Worm (Caenorhabditis elegans): ENCODE measurements around the gene K02B2.6.

Gene K02B2.6

ce11 chrIV:5962219-5962945 lies at the start of gene K02B2.6:
Gene K02B2.6 (minus strand): TSS chrIV:5962269.
- TF ChIP-seq M03D4.4 (tag; optimal IDR thresholded peaks at IDR 0.05) (no peak), snpc-4 (tag; optimal IDR thresholded peaks at IDR 0.05) (no peak), ztf-11 (tag; optimal IDR thresholded peaks at IDR 0.05) (no peak), sptf-1 (tag; optimal IDR thresholded peaks at IDR 0.05) (no peak), ceh-83 (GFP tag; optimal IDR thresholded peaks at IDR 0.05) (no peak), ceh-43 (GFP tag; optimal IDR thresholded peaks at IDR 0.05) (no peak), nhr-12 (tag; optimal IDR thresholded peaks at IDR 0.05) (no peak), unc-39 (tag; optimal IDR thresholded peaks at IDR 0.05) (no peak), lin-32 (GFP tag; optimal IDR thresholded peaks at IDR 0.05) (no peak), elt-1 (tag; optimal IDR thresholded peaks at IDR 0.05; ENCODE audit: borderline replicate concordance, insufficient read depth) (no peak), hlh-1 (tag; optimal IDR thresholded peaks at IDR 0.05) (no peak), pha-4 (tag; optimal IDR thresholded peaks at IDR 0.05) (no peak), cnd-1 (tag; optimal IDR thresholded peaks at IDR 0.05) (no peak), unc-120 (tag; optimal IDR thresholded peaks at IDR 0.05; ENCODE audit: poor library complexity, severe bottlenecking) (no peak), nhr-237 (tag; optimal IDR thresholded peaks at IDR 0.05) (no peak), zip-8 (tag; optimal IDR thresholded peaks at IDR 0.05) (no peak), nhr-76 (tag; optimal IDR thresholded peaks at IDR 0.05) (no peak), lin-13 (tag; optimal IDR thresholded peaks at IDR 0.05) (no peak), bed-3 (GFP tag; optimal IDR thresholded peaks at IDR 0.05) (no peak)

DNA sequence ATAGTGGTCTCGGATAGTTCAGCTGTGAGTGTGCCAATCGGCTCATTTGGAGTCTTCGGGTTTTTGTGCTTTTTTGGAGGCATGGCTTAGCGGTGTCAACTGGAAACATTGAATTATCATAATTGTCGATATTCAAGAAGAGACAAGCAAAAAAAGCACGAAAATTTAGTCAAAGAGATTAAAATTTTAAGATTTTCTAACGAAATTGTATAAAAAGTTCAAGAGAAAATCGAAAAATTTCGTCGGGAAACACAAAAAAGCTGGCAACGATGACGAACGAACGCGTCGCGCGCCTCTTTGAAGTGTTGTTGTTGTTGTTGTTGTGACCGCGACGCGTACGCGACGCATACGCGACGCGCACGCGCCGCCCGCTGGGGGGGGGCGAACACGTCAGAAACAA lies 49.5 kb upstream of the K02B2.6 start, which contains the start of gene C46G7.5:
Gene C46G7.5 (minus strand): TSS at position 101 of the 400 bp plus-strand sequence.
- TF ChIP-seq mep-1 (tag; optimal IDR thresholded peaks at IDR 0.05) (no peak), elt-1 (tag; optimal IDR thresholded peaks at IDR 0.05; ENCODE audit: borderline replicate concordance, insufficient read depth) (no peak), sem-2 (GFP tag; optimal IDR thresholded peaks at IDR 0.05) (no peak), ceh-39 (tag; optimal IDR thresholded peaks at IDR 0.05) (no peak), drap-1 (GFP tag; optimal IDR thresholded peaks at IDR 0.05) (no peak)

DNA sequence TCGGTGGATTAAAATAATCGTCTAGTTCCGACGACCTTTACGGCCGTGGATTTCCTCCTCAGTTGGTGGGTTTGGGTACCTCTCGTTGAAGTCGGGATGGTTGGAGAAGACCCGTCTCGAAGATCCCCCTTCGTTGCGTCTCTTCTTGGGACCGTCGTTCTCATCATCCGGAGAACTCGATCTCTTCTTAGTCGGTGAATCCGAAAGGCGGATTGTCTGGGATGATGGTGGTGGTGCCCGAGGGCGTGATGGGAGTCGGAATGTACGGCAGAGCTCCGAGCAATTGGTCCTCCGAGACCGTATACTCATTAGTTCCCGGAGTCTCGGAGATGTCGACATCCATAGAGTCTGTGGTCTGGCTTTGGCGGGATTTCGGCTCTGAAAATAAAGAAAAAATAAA lies 48.2 kb upstream of the K02B2.6 start:
- TF ChIP-seq elt-3 (tag; optimal IDR thresholded peaks at IDR 0.05) (no peak), ceh-43 (GFP tag; optimal IDR thresholded peaks at IDR 0.05) (no peak), mab-5 (tag; optimal IDR thresholded peaks at IDR 0.05) (no peak), unc-120 (tag; optimal IDR thresholded peaks at IDR 0.05; ENCODE audit: poor library complexity, severe bottlenecking) (no peak), ces-1 (GFP tag; optimal IDR thresholded peaks at IDR 0.05) (no peak), nhr-12 (tag; optimal IDR thresholded peaks at IDR 0.05) (no peak), nhr-28 (tag; optimal IDR thresholded peaks at IDR 0.05) (no peak)

DNA sequence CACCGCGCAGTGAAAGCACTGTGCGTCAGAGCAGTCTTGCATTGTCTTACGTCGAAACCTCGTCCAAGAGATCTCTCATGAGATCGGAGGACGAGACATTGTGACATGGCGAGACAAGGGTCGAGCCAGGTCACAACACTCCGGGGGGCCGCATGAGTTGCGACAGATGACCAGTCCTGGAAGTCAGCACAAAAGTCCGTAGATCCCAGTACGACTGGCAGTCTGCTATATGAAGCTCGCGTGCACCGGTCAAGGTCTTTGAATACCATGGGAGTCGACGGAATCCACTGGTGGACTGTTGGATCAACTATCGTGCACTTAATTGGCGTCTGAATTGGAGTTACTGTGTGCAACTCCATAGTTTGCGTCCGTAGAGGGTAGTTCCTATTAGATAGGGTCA lies 43.6 kb upstream of the K02B2.6 start:
- TF ChIP-seq sem-2 (GFP tag; optimal IDR thresholded peaks at IDR 0.05) (no peak), ztf-11 (tag; optimal IDR thresholded peaks at IDR 0.05) (no peak), snpc-4 (tag; optimal IDR thresholded peaks at IDR 0.05) (no peak)

ce11 chrIV:5990503-5990902 lies 28.4 kb upstream of the K02B2.6 start:
- no peak for TF ChIP-seq unc-120 (tag; optimal IDR thresholded peaks at IDR 0.05; ENCODE audit: poor library complexity, severe bottlenecking)
- no peak for TF ChIP-seq flh-1 (GFP tag; optimal IDR thresholded peaks at IDR 0.05)
- TF ChIP-seq ces-1 (GFP tag; optimal IDR thresholded peaks at IDR 0.05), result no peak
- no peak for TF ChIP-seq ztf-11 (tag; optimal IDR thresholded peaks at IDR 0.05)
- TF ChIP-seq nhr-2 (tag; optimal IDR thresholded peaks at IDR 0.05), result no peak
- TF ChIP-seq zip-8 (tag; optimal IDR thresholded peaks at IDR 0.05), result no peak
- no peak for TF ChIP-seq ceh-39 (tag; optimal IDR thresholded peaks at IDR 0.05)
- no peak for TF ChIP-seq ceh-83 (GFP tag; optimal IDR thresholded peaks at IDR 0.05)
- no peak for TF ChIP-seq nhr-76 (tag; optimal IDR thresholded peaks at IDR 0.05)
- no peak for TF ChIP-seq lin-32 (GFP tag; optimal IDR thresholded peaks at IDR 0.05)
- TF ChIP-seq mep-1 (tag; optimal IDR thresholded peaks at IDR 0.05), result no peak
- no peak for TF ChIP-seq blmp-1 (tag; optimal IDR thresholded peaks at IDR 0.05)
- TF ChIP-seq cnd-1 (tag; optimal IDR thresholded peaks at IDR 0.05), result no peak
- TF ChIP-seq nhr-12 (tag; optimal IDR thresholded peaks at IDR 0.05), result no peak
- TF ChIP-seq sptf-1 (tag; optimal IDR thresholded peaks at IDR 0.05), result no peak
